Worm (Caenorhabditis elegans): Measurements from ENCODE around the gene srg-55.

DNA sequence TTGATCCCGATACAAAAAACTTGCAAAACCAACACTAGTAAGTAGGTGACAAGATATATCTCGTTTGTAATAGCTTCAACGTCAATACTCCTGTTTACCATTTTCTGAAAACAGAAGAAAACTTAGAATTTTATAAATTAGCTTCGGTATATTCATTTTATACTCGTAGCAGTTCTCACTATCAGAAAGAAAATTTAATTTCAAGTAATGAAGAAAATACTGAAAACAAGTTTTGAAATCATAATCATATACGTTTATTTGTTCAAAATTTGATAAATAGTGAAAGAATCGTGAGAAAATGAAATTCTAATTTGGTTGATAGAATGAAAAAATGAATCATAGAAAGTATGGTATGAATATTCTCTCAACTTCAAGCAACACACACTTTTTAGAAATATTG, 26.5 kb upstream of the srg-55 start, which contains the start of gene C30G7.5:
- TF ChIP-seq ref-1 (GFP tag; conservative IDR thresholded peaks at IDR 0.05) = no peak
- no peak for TF ChIP-seq ztf-29 (GFP tag; IDR thresholded peaks at IDR 0.05)
- no peak for TF ChIP-seq flt-1 (GFP tag; IDR thresholded peaks at IDR 0.05)
- TF ChIP-seq ztf-23 (GFP tag; IDR thresholded peaks at IDR 0.05) = no peak
- no peak for TF ChIP-seq tab-1 (GFP tag; IDR thresholded peaks at IDR 0.05)
- TF ChIP-seq med-1 (GFP tag; optimal IDR thresholded peaks at IDR 0.05; ENCODE audit: insufficient read depth) = no peak
- no peak for TF ChIP-seq klf-2 (GFP tag; conservative IDR thresholded peaks at IDR 0.05)

Measured in whole organism, midembryonic.